Worm (Caenorhabditis elegans) whole organism, L3 larva: ENCODE results near the gene acr-12.

Experiments
- elt-2 ChIP-seq: sonication (generic microtip); optimal IDR thresholded peaks from 2 replicates; lab custom pipeline; 2016; ENCODE audit warnings: missing genetic modification reagents, mild to moderate bottlenecking, missing genetic modification characterization, missing compliant biosample characterization
- eor-1 ChIP-seq, 2 experiments: fragments of 150-350 bp; optimal IDR thresholded peaks; 2 replicates each; lab custom pipeline; 2014 to 2018; ENCODE audit warnings: missing biosample characterization in 2 of 2, missing genetic modification characterization in 2 of 2
- jun-1 ChIP-seq: fragments of 150-350 bp; optimal IDR thresholded peaks from 2 replicates; lab custom pipeline; 2014; ENCODE audit warnings: missing biosample characterization, missing genetic modification reagents, missing genetic modification characterization
- lin-15B ChIP-seq: fragments of 150-350 bp; optimal IDR thresholded peaks from 2 replicates; lab custom pipeline; 2014; ENCODE audit warnings: missing biosample characterization, missing genetic modification characterization
- lin-39 ChIP-seq: fragments of 150-350 bp; optimal IDR thresholded peaks from 2 replicates; lab custom pipeline; 2018; ENCODE audit warnings: missing biosample characterization, missing genetic modification reagents, missing genetic modification characterization
- nhr-76 ChIP-seq: fragments of 150-350 bp; sonication (generic microtip); optimal IDR thresholded peaks from 5 replicates; lab custom pipeline; 2014; ENCODE audit warnings: missing biosample characterization, missing genetic modification characterization
- nhr-77 ChIP-seq: fragments of 150-350 bp; optimal IDR thresholded peaks from 2 replicates; lab custom pipeline; 2014; ENCODE audit warnings: missing biosample characterization, missing genetic modification characterization
- skn-1 ChIP-seq: fragments of 150-350 bp; optimal IDR thresholded peaks from 2 replicates; lab custom pipeline; 2014; ENCODE audit warnings: missing biosample characterization, missing genetic modification characterization

DNA sequence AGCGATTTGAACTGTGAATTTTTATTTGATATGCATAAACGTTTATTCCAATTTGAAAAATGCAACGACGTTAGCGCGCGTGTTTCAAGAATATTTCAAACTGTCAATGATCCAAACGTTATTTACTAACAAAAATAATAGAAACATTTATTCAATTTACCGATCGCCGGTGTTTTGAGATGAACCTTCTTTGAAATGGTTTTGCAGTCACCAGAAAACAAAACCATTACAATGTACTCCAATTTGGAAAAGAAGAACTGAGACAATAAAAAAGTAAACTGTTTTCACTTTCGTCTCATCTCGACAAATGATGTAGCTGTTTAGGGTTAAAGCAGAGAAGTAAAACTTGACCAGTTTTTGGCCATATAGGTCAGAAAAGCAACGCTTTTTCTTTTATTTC, 25.4 kb upstream of the acr-12 start, which contains the start of gene H06A10.1:
- TF ChIP-seq skn-1 (tag; lab: Kevin White, UChicago) (no peak), nhr-76 (tag; lab: Kevin White, UChicago) (no peak), nhr-77 (tag; lab: Kevin White, UChicago) (no peak), lin-39 (no peak), elt-2 (tag; lab: Kevin White, UChicago) (no peak), jun-1 (tag; lab: Kevin White, UChicago) (no peak), eor-1 (tag; optimal IDR thresholded peaks at IDR 0.05; lab: Kevin White, UChicago) (no peak), lin-15B (tag; lab: Kevin White, UChicago) (no peak)
